Fruit fly (Drosophila melanogaster) whole organism: Measurements from ENCODE around the gene Takl1.

ENCODE experiments used
- CG8478 ChIP-seq: fragments of >200 bp; optimal IDR thresholded peaks from 2 replicates; lab custom pipeline; 2018; ENCODE audit warnings: inconsistent platforms
- EcR ChIP-seq, 2 experiments: fragments of >200 bp; optimal IDR thresholded peaks; 2 replicates each; lab custom pipeline; 2017; ENCODE audit warnings: missing biosample characterization in 2 of 2, missing genetic modification characterization in 2 of 2, missing genetic modification reagents in 2 of 2
- pan ChIP-seq: fragments of >200 bp; optimal IDR thresholded peaks from 2 replicates; lab custom pipeline; 2017
- psq ChIP-seq: fragments of >200 bp; optimal IDR thresholded peaks from 2 replicates; lab custom pipeline; 2017
- usp ChIP-seq: fragments of >200 bp; optimal IDR thresholded peaks from 2 replicates; lab custom pipeline; 2017; ENCODE audit warnings: missing biosample characterization, missing genetic modification characterization, mixed read lengths

- TF ChIP-seq usp (no peak), psq (lab: Kevin White, UChicago) (no peak), pan (lab: Kevin White, UChicago) (no peak), CG8478 (lab: Kevin White, UChicago) (no peak), EcR (GFP tag; optimal IDR thresholded peaks at IDR 0.05; lab: Kevin White, UChicago) (no peak)
These were observed 7.1 kb upstream of the Takl1 start for dm6 chr3R:20779545-20779944.
